Fruit fly (Drosophila melanogaster) whole organism, embryonic: ENCODE data around the gene CheB38b.
A peak's percentile ranks its signal among the peaks of the same experiment; 100 is the strongest.

Experiments
- B-H1 ChIP-seq: fragments of 200-800 bp; sonication (Bioruptor generic); IDR thresholded peaks from 3 replicates; pipeline ENCODE4 v1.3.6; 2022; ENCODE audit warnings: missing biosample characterization, missing genetic modification characterization
- CG10321 ChIP-seq: fragments of 200-800 bp; sonication (Bioruptor generic); IDR thresholded peaks from 2 replicates; pipeline ENCODE4 v1.3.6; 2022; ENCODE audit warnings: missing biosample characterization, missing genetic modification characterization
- CG11723 ChIP-seq: fragments of 200-800 bp; sonication (Bioruptor generic); optimal IDR thresholded peaks from 2 replicates; lab custom pipeline; 2017; ENCODE audit warnings: missing biosample characterization, mild to moderate bottlenecking, missing genetic modification characterization
- CG12071 ChIP-seq: fragments of 200-800 bp; sonication (Bioruptor generic); optimal IDR thresholded peaks from 3 replicates; lab custom pipeline; 2018; ENCODE audit warnings: missing biosample characterization, mild to moderate bottlenecking, missing genetic modification characterization
- CG12155 ChIP-seq: fragments of 200-800 bp; sonication (Bioruptor generic); optimal IDR thresholded peaks from 3 replicates; lab custom pipeline; 2016; ENCODE audit warnings: missing biosample characterization, missing genetic modification characterization
- CG12299 ChIP-seq: fragments of 200-800 bp; sonication (Bioruptor generic); optimal IDR thresholded peaks from 2 replicates; lab custom pipeline; 2018; ENCODE audit warnings: missing biosample characterization, mild to moderate bottlenecking, missing genetic modification characterization
- CG15269 ChIP-seq: fragments of 200-800 bp; sonication (Bioruptor generic); optimal IDR thresholded peaks from 2 replicates; lab custom pipeline; 2018; ENCODE audit warnings: missing biosample characterization, mild to moderate bottlenecking, missing genetic modification characterization, moderate library complexity
- CG17359 ChIP-seq: fragments of 200-800 bp; sonication (Bioruptor generic); optimal IDR thresholded peaks from 3 replicates; lab custom pipeline; 2018; ENCODE audit warnings: missing biosample characterization, mild to moderate bottlenecking, missing genetic modification characterization, moderate library complexity
- CG2116 ChIP-seq: fragments of 200-800 bp; sonication (Bioruptor generic); optimal IDR thresholded peaks from 3 replicates; lab custom pipeline; 2018; ENCODE audit warnings: missing biosample characterization, mild to moderate bottlenecking, missing genetic modification characterization
- CG2199 ChIP-seq: fragments of 200-800 bp; sonication (Bioruptor generic); IDR thresholded peaks from 3 replicates; pipeline ENCODE4 v1.3.6; 2022; ENCODE audit warnings: missing biosample characterization, missing genetic modification characterization
- CG2202 ChIP-seq: fragments of 200-800 bp; sonication (Bioruptor generic); optimal IDR thresholded peaks from 2 replicates; lab custom pipeline; 2018; ENCODE audit warnings: missing biosample characterization, mild to moderate bottlenecking, missing genetic modification characterization
- CG31224 ChIP-seq: fragments of 200-800 bp; sonication (Bioruptor generic); IDR thresholded peaks from 2 replicates; pipeline ENCODE4 v1.3.6; 2022; ENCODE audit warnings: missing biosample characterization, missing genetic modification characterization
- CG32532 ChIP-seq: fragments of 200-800 bp; sonication (Bioruptor generic); IDR thresholded peaks from 2 replicates; pipeline ENCODE4 v1.3.6; 2022; ENCODE audit warnings: missing biosample characterization, missing genetic modification characterization
- CG32767 ChIP-seq: fragments of 200-800 bp; sonication (Bioruptor generic); IDR thresholded peaks from 2 replicates; pipeline ENCODE4 v1.3.6; 2022; ENCODE audit warnings: missing biosample characterization, missing genetic modification characterization
- CG4328 ChIP-seq: fragments of 200-800 bp; sonication (Bioruptor generic); optimal IDR thresholded peaks from 3 replicates; lab custom pipeline; 2017; ENCODE audit warnings: missing biosample characterization, missing genetic modification reagents, missing genetic modification characterization
- CG4617 ChIP-seq: fragments of 200-800 bp; sonication (Bioruptor generic); optimal IDR thresholded peaks from 3 replicates; lab custom pipeline; 2016; ENCODE audit warnings: missing biosample characterization, missing genetic modification characterization, borderline replicate concordance
- CG7839 ChIP-seq: fragments of 200-800 bp; sonication (Bioruptor generic); optimal IDR thresholded peaks from 3 replicates; lab custom pipeline; 2018; ENCODE audit warnings: missing biosample characterization, mild to moderate bottlenecking, missing genetic modification characterization, moderate library complexity
- CG8290 ChIP-seq, 3 experiments: fragments of 200-800 bp; sonication (Bioruptor generic); optimal IDR thresholded peaks; 2 replicates each; lab custom pipeline; 2016 to 2019; ENCODE audit warnings: missing biosample characterization in 3 of 3, missing genetic modification characterization in 3 of 3, mild to moderate bottlenecking in 2 of 3, moderate library complexity in 1 of 3
- CG9215 ChIP-seq: fragments of 200-800 bp; sonication (Bioruptor generic); IDR thresholded peaks from 2 replicates; pipeline ENCODE4 v1.3.6; 2022; ENCODE audit warnings: missing biosample characterization, missing genetic modification characterization
- CG9437 ChIP-seq: fragments of 200-800 bp; sonication (Bioruptor generic); optimal IDR thresholded peaks from 2 replicates; lab custom pipeline; 2018; ENCODE audit warnings: missing biosample characterization, mild to moderate bottlenecking, missing genetic modification characterization
- CG9932 ChIP-seq: fragments of 200-800 bp; sonication (Bioruptor generic); IDR thresholded peaks from 2 replicates; pipeline ENCODE4 v1.3.6; 2022; ENCODE audit warnings: missing biosample characterization, missing genetic modification characterization
- E2f1 ChIP-seq: fragments of 200-800 bp; sonication (Bioruptor generic); IDR thresholded peaks from 2 replicates; pipeline ENCODE4 v1.3.6; 2022; ENCODE audit warnings: missing biosample characterization, missing genetic modification characterization
- Ets65A ChIP-seq: fragments of 200-800 bp; sonication (Bioruptor generic); peaks from one replicate; lab custom pipeline; 2016; ENCODE audit warnings: missing biosample characterization, missing genetic modification characterization
- GATAe ChIP-seq: fragments of 200-800 bp; sonication (Bioruptor generic); conservative IDR thresholded peaks from 2 replicates; pipeline ENCODE4 v1.3.6; 2022; ENCODE audit warnings: missing biosample characterization, missing genetic modification characterization
- H2.0 ChIP-seq: fragments of 200-800 bp; sonication (Bioruptor generic); IDR thresholded peaks from 2 replicates; pipeline ENCODE4 v1.3.6; 2022; ENCODE audit warnings: missing biosample characterization, missing genetic modification characterization
- Hmx ChIP-seq: fragments of 200-800 bp; sonication (Bioruptor generic); optimal IDR thresholded peaks from 2 replicates; lab custom pipeline; 2016; ENCODE audit warnings: missing biosample characterization, missing genetic modification characterization
- Hsf ChIP-seq: fragments of 200-800 bp; sonication (Bioruptor generic); optimal IDR thresholded peaks from 3 replicates; lab custom pipeline; 2016; ENCODE audit warnings: missing biosample characterization, missing genetic modification characterization
- MTF-1 ChIP-seq: fragments of 200-800 bp; sonication (Bioruptor generic); optimal IDR thresholded peaks from 2 replicates; lab custom pipeline; 2018; ENCODE audit warnings: missing biosample characterization, mild to moderate bottlenecking, missing genetic modification characterization, borderline replicate concordance
- NC2α ChIP-seq: fragments of 200-800 bp; sonication (Bioruptor generic); optimal IDR thresholded peaks from 2 replicates; lab custom pipeline; 2016; ENCODE audit warnings: missing biosample characterization, missing genetic modification characterization
- Nf-YB ChIP-seq: fragments of 200-800 bp; sonication (Bioruptor generic); optimal IDR thresholded peaks from 3 replicates; lab custom pipeline; 2019; ENCODE audit warnings: missing biosample characterization, mild to moderate bottlenecking, missing genetic modification characterization, moderate library complexity
- Nf-YC ChIP-seq: fragments of 200-800 bp; optimal IDR thresholded peaks from 3 replicates; lab custom pipeline; 2019; ENCODE audit warnings: missing biosample characterization, mild to moderate bottlenecking, missing genetic modification characterization, moderate library complexity
- Six4 ChIP-seq: fragments of 200-800 bp; sonication (Bioruptor generic); optimal IDR thresholded peaks from 2 replicates; lab custom pipeline; 2016; ENCODE audit warnings: missing biosample characterization, missing genetic modification characterization
- bowl ChIP-seq: fragments of 200-800 bp; sonication (Bioruptor generic); IDR thresholded peaks from 2 replicates; pipeline ENCODE4 v1.3.6; 2022; ENCODE audit warnings: missing biosample characterization, missing genetic modification characterization
- chn ChIP-seq: fragments of 200-800 bp; sonication (Bioruptor generic); optimal IDR thresholded peaks from 2 replicates; lab custom pipeline; 2016; ENCODE audit warnings: missing biosample characterization, missing genetic modification characterization
- crol ChIP-seq: fragments of 200-800 bp; sonication (Bioruptor generic); IDR thresholded peaks from 2 replicates; pipeline ENCODE4 v1.3.6; 2022; ENCODE audit warnings: missing biosample characterization, missing genetic modification characterization
- gfzf ChIP-seq: fragments of 200-800 bp; sonication (Bioruptor generic); optimal IDR thresholded peaks from 2 replicates; lab custom pipeline; 2016; ENCODE audit warnings: missing biosample characterization, mild to moderate bottlenecking, missing genetic modification characterization, moderate library complexity
- insv ChIP-seq, 2 experiments: fragments of 200-800 bp; sonication (Bioruptor generic); optimal IDR thresholded peaks; 3 replicates each; lab custom pipeline; 2016 to 2018; ENCODE audit warnings: missing biosample characterization in 2 of 2, missing genetic modification characterization in 2 of 2
- kah ChIP-seq: fragments of 200-800 bp; sonication (Bioruptor generic); optimal IDR thresholded peaks from 2 replicates; lab custom pipeline; 2018; ENCODE audit warnings: missing biosample characterization, mild to moderate bottlenecking, missing genetic modification characterization
- nmo ChIP-seq: fragments of 200-800 bp; sonication (Bioruptor generic); optimal IDR thresholded peaks from 2 replicates; lab custom pipeline; 2018; ENCODE audit warnings: missing biosample characterization, mild to moderate bottlenecking, missing genetic modification characterization, moderate library complexity
- pros ChIP-seq: fragments of 200-800 bp; sonication (Bioruptor generic); optimal IDR thresholded peaks from 3 replicates; lab custom pipeline; 2019; ENCODE audit warnings: missing biosample characterization, mild to moderate bottlenecking, missing genetic modification characterization, moderate library complexity
- ro ChIP-seq: fragments of 200-800 bp; sonication (Bioruptor generic); IDR thresholded peaks from 2 replicates; pipeline ENCODE4 v1.3.6; 2022; ENCODE audit warnings: missing biosample characterization, missing genetic modification characterization
- sd ChIP-seq: fragments of 200-800 bp; sonication (Bioruptor generic); optimal IDR thresholded peaks from 3 replicates; lab custom pipeline; 2018; ENCODE audit warnings: missing biosample characterization, mild to moderate bottlenecking, missing genetic modification characterization, moderate library complexity
- sens ChIP-seq: fragments of 200-800 bp; sonication (Bioruptor generic); peaks from one replicate; lab custom pipeline; 2016; ENCODE audit warnings: missing biosample characterization, missing genetic modification characterization
- seq ChIP-seq: fragments of 200-800 bp; sonication (Bioruptor generic); IDR thresholded peaks from 2 replicates; pipeline ENCODE4 v1.3.6; 2022; ENCODE audit warnings: missing biosample characterization, missing genetic modification characterization
- slou ChIP-seq: fragments of 200-800 bp; sonication (Bioruptor generic); optimal IDR thresholded peaks from 3 replicates; lab custom pipeline; 2016; ENCODE audit warnings: missing biosample characterization, missing genetic modification characterization
- so ChIP-seq: fragments of 200-800 bp; sonication (Bioruptor generic); IDR thresholded peaks from 3 replicates; pipeline ENCODE4 v1.3.6; 2022; ENCODE audit warnings: missing biosample characterization, missing genetic modification characterization
- sug ChIP-seq: fragments of 200-800 bp; optimal IDR thresholded peaks from 2 replicates; lab custom pipeline; 2019; ENCODE audit warnings: missing biosample characterization, mild to moderate bottlenecking, missing genetic modification characterization, moderate library complexity
- tna ChIP-seq: fragments of 200-800 bp; sonication (Bioruptor generic); IDR thresholded peaks from 2 replicates; pipeline ENCODE4 v1.3.6; 2022; ENCODE audit warnings: missing biosample characterization, missing genetic modification characterization; ENCODE audit not compliant: partially characterized antibody
- vnd ChIP-seq: fragments of 200-800 bp; sonication (Bioruptor generic); IDR thresholded peaks from 3 replicates; pipeline ENCODE4 v1.3.6; 2022; ENCODE audit warnings: missing biosample characterization, missing genetic modification characterization; ENCODE audit not compliant: partially characterized antibody
- zen ChIP-seq: fragments of 200-800 bp; sonication (Bioruptor generic); optimal IDR thresholded peaks from 3 replicates; lab custom pipeline; 2018; ENCODE audit warnings: missing biosample characterization, mild to moderate bottlenecking, missing genetic modification characterization, moderate library complexity

Gene CheB38b

DNA sequence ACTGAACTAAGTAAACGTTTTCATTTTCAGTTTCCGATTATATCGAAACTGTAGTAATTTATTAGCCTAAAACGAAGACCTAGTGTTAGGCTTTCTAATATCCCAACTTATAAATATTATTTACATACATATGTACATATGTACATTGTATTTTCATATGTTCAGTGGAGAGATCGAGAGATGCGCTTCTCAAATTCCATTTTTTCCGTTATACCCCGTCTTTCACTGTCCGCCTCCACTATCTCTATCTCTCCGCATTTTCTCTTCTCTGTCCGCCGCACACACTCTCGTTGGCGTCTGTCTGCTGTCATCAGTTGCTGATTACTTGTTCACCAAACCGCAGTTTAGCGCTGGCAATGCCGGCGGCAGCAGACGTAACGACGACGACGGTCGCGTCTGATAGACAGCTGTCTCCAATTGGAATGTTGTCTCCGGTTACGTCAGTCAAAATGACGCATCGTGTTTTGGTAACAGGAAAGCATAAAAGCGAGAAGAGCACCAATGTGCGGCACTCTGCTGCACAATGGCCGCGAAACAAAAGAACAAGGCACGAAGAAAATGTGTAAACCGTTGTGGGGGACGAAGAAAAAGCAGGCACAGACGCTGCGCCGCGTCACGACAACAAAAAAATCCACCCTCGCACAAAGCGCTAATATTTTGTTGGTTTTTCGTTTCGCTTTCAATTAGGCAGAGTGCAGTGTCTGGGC, 5.6 kb upstream of the CheB38b start, which contains the start of gene CG9331 (continued):
- TF ChIP-seq CG2116 (no peak), sug (peak; percentile 14), B-H1 (GFP tag; lab: Robert Waterston, UW) (no peak), CG12155 (GFP tag; lab: Kevin White, UChicago) (no peak), bowl (GFP tag; lab: Robert Waterston, UW) (no peak), CG17359 (no peak), E2f1 (GFP tag; lab: Robert Waterston, UW) (no peak), CG7839 (tag; lab: Kevin White, UChicago) (no peak), Nf-YB (no peak), chn (GFP tag; lab: Kevin White, UChicago) (peak; percentile 21), Ets65A (GFP tag; lab: Kevin White, UChicago) (no peak), seq (GFP tag; lab: Robert Waterston, UW) (no peak), pros (GFP tag; lab: Kevin White, UChicago) (peak; percentile 96), CG8290 (GFP tag; optimal IDR thresholded peaks at IDR 0.05; lab: Kevin White, UChicago) (no peak), CG8290 (tag; optimal IDR thresholded peaks at IDR 0.05; lab: Kevin White, UChicago) (peak in 1 of 2 experiments; percentile 29), GATAe (GFP tag; lab: Robert Waterston, UW) (no peak), CG32532 (GFP tag; lab: Robert Waterston, UW) (no peak), NC2α (GFP tag; lab: Kevin White, UChicago) (no peak), insv (GFP tag; optimal IDR thresholded peaks at IDR 0.05; lab: Kevin White, UChicago) (peak in 1 of 2 experiments; percentile 90), Six4 (no peak), MTF-1 (GFP tag; lab: Kevin White, UChicago) (no peak), CG9215 (GFP tag; lab: Robert Waterston, UW) (peak; percentile 84), so (GFP tag; lab: Robert Waterston, UW) (peak; percentile 72; the same call in 1 of the 3 replicates), CG12299 (tag; lab: Kevin White, UChicago) (no peak), zen (tag; lab: Kevin White, UChicago) (peak; percentile 70), Hmx (GFP tag; lab: Kevin White, UChicago) (no peak), ro (GFP tag; lab: Robert Waterston, UW) (no peak), CG31224 (GFP tag; lab: Robert Waterston, UW) (peak; percentile 100), sens (GFP tag; lab: Kevin White, UChicago) (peak; percentile 27), vnd (GFP tag; lab: Robert Waterston, UW) (peak; percentile 56; the same call in 1 of the 3 replicates), CG15269 (tag; lab: Kevin White, UChicago) (no peak), sd (tag; lab: Kevin White, UChicago) (peak; percentile 99), Hsf (GFP tag; lab: Kevin White, UChicago) (no peak), gfzf (GFP tag; lab: Kevin White, UChicago) (no peak), CG12071 (peak; percentile 29), slou (GFP tag; lab: Kevin White, UChicago) (no peak), CG4617 (GFP tag; lab: Kevin White, UChicago) (no peak), CG11723 (GFP tag; lab: Kevin White, UChicago) (no peak), CG9437 (GFP tag; lab: Kevin White, UChicago) (peak; percentile 45), CG4328 (GFP tag; lab: Kevin White, UChicago) (no peak), Nf-YC (tag; lab: Kevin White, UChicago) (no peak), CG2199 (GFP tag; lab: Robert Waterston, UW) (0 out of 3 replicates have a peak, but pooled peaks have one; percentile 44), nmo (GFP tag; lab: Kevin White, UChicago) (no peak), crol (peak; percentile 70), CG2202 (no peak), CG10321 (no peak), CG9932 (peak; percentile 20; the same call in 1 of the 2 replicates), tna (peak; percentile 46; the same call in 1 of the 2 replicates), CG32767 (GFP tag; lab: Robert Waterston, UW) (peak; percentile 60; the same call in 1 of the 2 replicates), H2.0 (GFP tag; lab: Robert Waterston, UW) (no peak), kah (GFP tag; lab: Kevin White, UChicago) (no peak)
